Worm (Caenorhabditis elegans): ENCODE results near the gene pqn-16.

pqn-16 gene

DNA sequence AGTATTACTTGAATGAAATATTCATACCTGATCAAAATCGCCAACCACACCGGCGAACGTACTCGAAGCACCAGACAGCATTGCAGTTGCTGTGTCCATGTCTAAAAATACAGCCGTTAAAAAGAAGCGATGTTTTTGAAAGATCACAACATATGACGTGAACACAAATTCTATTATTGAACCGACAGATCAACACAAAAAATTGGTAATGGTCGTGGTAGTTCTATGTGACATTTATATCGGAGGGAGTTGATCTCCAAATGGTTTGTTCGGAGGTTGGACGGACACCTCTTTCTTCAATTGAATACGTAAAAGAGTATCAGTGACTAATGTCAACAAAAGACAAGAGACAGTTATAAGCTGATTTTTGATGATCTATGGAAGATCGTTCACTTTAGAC is 32.6 kb upstream of the pqn-16 start, which contains the start of gene pitr-3:
TSS of gene pitr-3 (minus strand) at position 101 of the 400 bp plus-strand sequence.
- no peak for TF ChIP-seq unc-39 (tag; optimal IDR thresholded peaks at IDR 0.05)
- TF ChIP-seq unc-120 (tag; optimal IDR thresholded peaks at IDR 0.05; ENCODE audit: poor library complexity, severe bottlenecking) = no peak
- no peak for TF ChIP-seq elt-3 (tag; optimal IDR thresholded peaks at IDR 0.05)

DNA sequence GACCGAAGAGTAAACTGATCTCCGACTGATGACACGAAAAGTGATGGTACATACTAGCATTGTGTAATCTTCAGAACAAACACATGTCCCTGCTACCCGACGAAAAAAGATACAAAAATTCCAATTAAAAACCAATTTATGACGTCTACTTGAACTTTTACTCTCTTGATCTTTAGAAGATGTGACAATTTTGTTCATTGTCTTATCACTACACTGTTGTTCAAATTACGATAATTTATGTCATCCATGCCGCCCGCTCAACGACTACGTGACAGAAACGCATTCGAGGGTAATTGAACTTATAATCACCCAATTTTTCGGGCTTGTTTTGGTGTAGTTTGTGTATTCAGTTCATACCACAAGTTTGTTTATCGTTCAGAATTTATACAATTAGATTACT is 30.0 kb upstream of the pqn-16 start:
- no peak for TF ChIP-seq snpc-4 (tag; optimal IDR thresholded peaks at IDR 0.05)
- TF ChIP-seq sptf-1 (tag; optimal IDR thresholded peaks at IDR 0.05) = no peak
- TF ChIP-seq ham-2 (GFP tag; optimal IDR thresholded peaks at IDR 0.05) = no peak
- TF ChIP-seq nhr-28 (tag; optimal IDR thresholded peaks at IDR 0.05) = no peak
- no peak for TF ChIP-seq sem-2 (GFP tag; optimal IDR thresholded peaks at IDR 0.05)
- no peak for TF ChIP-seq unc-62 (GFP tag; optimal IDR thresholded peaks at IDR 0.05)
- no peak for TF ChIP-seq hlh-1 (tag; optimal IDR thresholded peaks at IDR 0.05)
- TF ChIP-seq nhr-12 (tag; optimal IDR thresholded peaks at IDR 0.05) = no peak
- no peak for TF ChIP-seq mls-2 (tag; optimal IDR thresholded peaks at IDR 0.05)
- no peak for TF ChIP-seq unc-39 (tag; optimal IDR thresholded peaks at IDR 0.05)
- no peak for TF ChIP-seq elt-3 (tag; optimal IDR thresholded peaks at IDR 0.05)
- no peak for TF ChIP-seq unc-120 (tag; optimal IDR thresholded peaks at IDR 0.05; ENCODE audit: poor library complexity, severe bottlenecking)
- TF ChIP-seq drap-1 (GFP tag; optimal IDR thresholded peaks at IDR 0.05) = no peak
- TF ChIP-seq blmp-1 (tag; optimal IDR thresholded peaks at IDR 0.05) = no peak
- TF ChIP-seq cnd-1 (tag; optimal IDR thresholded peaks at IDR 0.05) = no peak

DNA sequence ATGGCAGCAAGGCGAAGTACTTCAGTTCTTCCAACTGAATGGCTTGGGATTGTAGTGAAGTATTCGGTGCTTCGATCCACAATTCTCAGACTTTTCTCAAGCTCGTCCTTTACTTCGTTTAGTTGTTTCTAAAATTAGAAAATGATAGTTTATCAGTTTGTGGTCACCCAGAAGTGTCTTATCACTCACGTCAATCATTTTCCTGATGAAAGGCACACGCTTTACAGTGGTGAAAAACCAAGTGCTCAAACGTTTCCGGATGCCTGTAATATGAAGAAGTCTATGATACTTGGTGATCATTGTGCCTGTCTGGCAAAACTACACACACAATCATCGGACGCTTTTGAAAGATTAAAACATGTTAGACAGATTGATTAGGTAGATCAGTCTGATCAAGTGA is 27.7 kb upstream of the pqn-16 start:
- TF ChIP-seq nhr-76 (tag; optimal IDR thresholded peaks at IDR 0.05) (no peak), cnd-1 (tag; optimal IDR thresholded peaks at IDR 0.05) (no peak), tbx-8 (GFP tag; optimal IDR thresholded peaks at IDR 0.05) (no peak), elt-3 (tag; optimal IDR thresholded peaks at IDR 0.05) (no peak)

DNA sequence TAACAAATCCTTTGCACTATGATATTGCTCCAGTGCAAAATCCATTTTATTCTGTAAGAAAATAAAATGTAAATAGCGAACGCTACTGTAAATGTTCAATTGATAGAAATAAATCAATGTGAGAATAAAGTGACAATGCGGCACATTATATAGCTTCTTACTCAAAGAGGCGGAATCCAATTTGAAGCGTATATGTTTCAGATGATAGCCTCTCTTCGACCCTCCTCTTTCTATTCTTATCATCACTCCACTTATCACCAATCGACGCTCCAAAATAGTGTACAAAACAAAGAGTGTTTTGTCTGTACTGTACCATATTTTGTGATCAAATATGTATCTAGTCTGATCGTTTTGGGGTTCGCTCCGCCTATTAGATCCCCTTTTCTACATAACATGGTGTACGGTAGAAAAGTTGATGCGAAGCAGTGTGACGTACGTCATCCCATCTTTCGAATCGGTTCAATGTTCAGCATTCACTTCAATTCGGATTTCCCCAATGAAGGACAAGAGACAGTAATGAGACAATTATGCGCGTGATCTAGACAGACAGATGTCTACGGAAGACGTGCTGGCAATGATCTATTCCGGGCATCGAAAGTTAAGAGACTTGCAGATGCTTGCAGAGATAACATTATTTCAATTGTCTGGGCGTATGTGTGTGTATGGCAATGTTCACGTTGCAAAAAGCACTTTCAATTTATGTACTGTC is 26.9 kb upstream of the pqn-16 start, which contains the start of gene spl-2:
TSS of gene spl-2 (minus strand) at position 51 of the 709 bp plus-strand sequence.
- TF ChIP-seq elt-1 (tag; optimal IDR thresholded peaks at IDR 0.05; ENCODE audit: borderline replicate concordance, insufficient read depth) (peak; percentile 72), tbx-8 (GFP tag; optimal IDR thresholded peaks at IDR 0.05) (no peak)

DNA sequence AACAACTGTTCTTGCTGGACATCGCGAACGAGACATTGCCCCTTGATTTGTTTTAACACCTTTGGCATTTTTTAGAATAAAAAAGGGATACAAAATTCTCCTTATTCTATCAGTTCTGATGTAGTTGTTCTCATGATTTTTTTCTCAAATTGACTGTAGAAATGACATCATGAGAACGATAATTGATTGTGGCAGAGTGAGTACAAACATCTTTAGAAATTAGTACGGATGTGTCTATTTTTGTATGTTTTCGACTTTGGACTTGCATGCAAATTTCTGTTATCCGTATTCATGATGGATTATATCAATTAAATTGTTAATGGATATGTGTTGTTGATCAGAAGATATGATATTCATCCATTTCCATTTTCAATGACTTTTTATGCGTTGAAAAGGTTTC is 25.7 kb upstream of the pqn-16 start:
- TF ChIP-seq ceh-43 (GFP tag; optimal IDR thresholded peaks at IDR 0.05) = no peak
- TF ChIP-seq ztf-11 (tag; optimal IDR thresholded peaks at IDR 0.05) = no peak
- TF ChIP-seq ceh-39 (tag; optimal IDR thresholded peaks at IDR 0.05) = no peak
- TF ChIP-seq ceh-83 (GFP tag; optimal IDR thresholded peaks at IDR 0.05) = no peak
- no peak for TF ChIP-seq nhr-237 (tag; optimal IDR thresholded peaks at IDR 0.05)
- TF ChIP-seq cnd-1 (tag; optimal IDR thresholded peaks at IDR 0.05) = no peak
- TF ChIP-seq nhr-2 (tag; optimal IDR thresholded peaks at IDR 0.05) = no peak
- TF ChIP-seq lin-13 (tag; optimal IDR thresholded peaks at IDR 0.05) = no peak

DNA sequence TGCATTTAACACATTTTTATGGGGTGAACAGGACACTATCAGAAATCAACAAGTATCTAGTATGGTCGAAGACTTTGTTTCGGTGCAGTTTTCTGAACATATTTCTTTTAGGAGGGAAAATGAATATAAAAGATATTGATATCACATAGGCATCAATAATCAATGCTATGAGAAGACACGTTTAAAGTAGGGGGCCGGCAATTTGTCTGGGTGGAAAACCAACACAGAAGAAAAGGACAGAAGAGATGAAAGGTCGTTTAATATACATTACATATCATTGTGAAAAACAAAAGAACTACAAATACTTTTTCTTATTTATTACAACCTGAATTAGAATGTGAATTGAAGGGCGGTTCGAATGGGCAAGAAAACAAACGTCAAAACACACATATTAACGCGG is 21.6 kb upstream of the pqn-16 start:
- TF ChIP-seq lsy-2 (tag; optimal IDR thresholded peaks at IDR 0.05) (no peak), M03D4.4 (tag; optimal IDR thresholded peaks at IDR 0.05) (no peak), snpc-4 (tag; optimal IDR thresholded peaks at IDR 0.05) (no peak), hlh-1 (tag; optimal IDR thresholded peaks at IDR 0.05) (no peak), nhr-2 (tag; optimal IDR thresholded peaks at IDR 0.05) (no peak), mep-1 (tag; optimal IDR thresholded peaks at IDR 0.05) (no peak), elt-1 (tag; optimal IDR thresholded peaks at IDR 0.05; ENCODE audit: borderline replicate concordance, insufficient read depth) (no peak), nhr-76 (tag; optimal IDR thresholded peaks at IDR 0.05) (no peak), nhr-237 (tag; optimal IDR thresholded peaks at IDR 0.05) (no peak), lin-32 (GFP tag; optimal IDR thresholded peaks at IDR 0.05) (no peak), ceh-83 (GFP tag; optimal IDR thresholded peaks at IDR 0.05) (no peak), drap-1 (GFP tag; optimal IDR thresholded peaks at IDR 0.05) (no peak), bed-3 (GFP tag; optimal IDR thresholded peaks at IDR 0.05) (no peak)
